Worm (Caenorhabditis elegans) whole organism, L4 larva: ENCODE measurements around the gene W04E12.2.

Experiments
- F37D6.2 ChIP-seq: sonication (generic microtip); optimal IDR thresholded peaks from 2 replicates; lab custom pipeline; 2016; ENCODE audit warnings: mild to moderate bottlenecking, missing genetic modification characterization, missing compliant biosample characterization
- aha-1 ChIP-seq: fragments of 150-350 bp; peaks from one replicate; lab custom pipeline; 2014; ENCODE audit warnings: missing biosample characterization, missing genetic modification characterization
- cey-2 ChIP-seq: sonication (generic microtip); optimal IDR thresholded peaks from 3 replicates; lab custom pipeline; 2017; ENCODE audit warnings: missing genetic modification characterization, mild to moderate bottlenecking, missing compliant biosample characterization, antibody characterized with exemption, borderline replicate concordance; ENCODE audit not compliant: insufficient read depth
- dmd-8 ChIP-seq: fragments of 200-800 bp; sonication (Bioruptor generic); IDR thresholded peaks from 2 replicates; pipeline ENCODE4 v1.3.6; 2022; ENCODE audit warnings: missing genetic modification characterization, missing compliant biosample characterization
- hmg-1.1 ChIP-seq: fragments of 200-800 bp; sonication (Bioruptor generic); IDR thresholded peaks from 2 replicates; pipeline ENCODE4 v1.3.6; 2022; ENCODE audit warnings: missing genetic modification reagents, missing genetic modification characterization, missing compliant biosample characterization
- unc-130 ChIP-seq: sonication (generic microtip); optimal IDR thresholded peaks from 2 replicates; lab custom pipeline; 2016; ENCODE audit warnings: missing genetic modification reagents, missing genetic modification characterization, missing compliant biosample characterization
- ztf-11 ChIP-seq: fragments of 150-350 bp; optimal IDR thresholded peaks from 2 replicates; lab custom pipeline; 2014; ENCODE audit warnings: missing biosample characterization, missing genetic modification characterization

DNA sequence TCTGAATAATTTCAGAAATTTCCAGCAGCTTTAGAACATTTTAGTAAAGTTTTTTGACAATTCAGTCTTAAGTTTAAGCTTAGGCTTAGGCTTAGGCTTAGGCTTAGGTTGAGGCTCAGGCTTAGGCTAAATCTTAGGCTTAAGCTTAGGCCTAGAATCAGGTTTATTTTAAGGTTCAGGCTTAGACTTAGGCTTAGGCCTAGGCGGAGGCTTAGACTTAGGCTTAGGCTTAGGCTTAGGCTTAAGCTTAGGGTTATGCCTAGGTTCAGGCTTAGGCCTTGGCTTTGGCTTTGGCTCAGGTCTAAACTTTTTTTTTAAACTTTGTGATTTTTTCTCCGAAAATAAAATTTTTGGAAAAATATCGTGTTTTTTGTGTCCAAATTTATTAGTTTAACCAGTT lies 22.3 kb downstream of the W04E12.2 start:
- TF ChIP-seq F37D6.2 (no peak), unc-130 (GFP tag; lab: Kevin White, UChicago) (no peak), cey-2 (no peak), aha-1 (tag; lab: Kevin White, UChicago) (no peak), ztf-11 (no peak), dmd-8 (GFP tag; lab: Robert Waterston, UW) (no peak), hmg-1.1 (GFP tag; lab: Robert Waterston, UW) (no peak)
